Worm (Caenorhabditis elegans) whole organism, L3 larva: ENCODE data around the gene rpl-38.

Experiments
- R02D3.7 ChIP-seq: fragments of 150-350 bp; optimal IDR thresholded peaks from 2 replicates; lab custom pipeline; 2014; ENCODE audit warnings: missing biosample characterization, missing genetic modification characterization
- ama-1 ChIP-seq: fragments of 150-350 bp; optimal IDR thresholded peaks from 2 replicates; lab custom pipeline; 2018
- ceh-82 ChIP-seq: fragments of 150-350 bp; optimal IDR thresholded peaks from 2 replicates; lab custom pipeline; 2014; ENCODE audit warnings: missing biosample characterization, missing genetic modification characterization
- fkh-2 ChIP-seq: fragments of 150-350 bp; optimal IDR thresholded peaks from 2 replicates; lab custom pipeline; 2014; ENCODE audit warnings: missing biosample characterization, missing genetic modification reagents, missing genetic modification characterization
- fos-1 ChIP-seq: fragments of 150-350 bp; optimal IDR thresholded peaks from 2 replicates; lab custom pipeline; 2014; ENCODE audit warnings: missing biosample characterization, missing genetic modification characterization
- jun-1 ChIP-seq: fragments of 150-350 bp; optimal IDR thresholded peaks from 2 replicates; lab custom pipeline; 2014; ENCODE audit warnings: missing biosample characterization, missing genetic modification reagents, missing genetic modification characterization
- nhr-77 ChIP-seq: fragments of 150-350 bp; optimal IDR thresholded peaks from 2 replicates; lab custom pipeline; 2014; ENCODE audit warnings: missing biosample characterization, missing genetic modification characterization
- ztf-4 ChIP-seq: fragments of 150-350 bp; optimal IDR thresholded peaks from 2 replicates; lab custom pipeline; 2014; ENCODE audit warnings: missing biosample characterization, missing genetic modification characterization

ce11 chrV:15516476-15516875 is 4.5 kb downstream of the rpl-38 start:
- TF ChIP-seq fos-1 (tag; lab: Kevin White, UChicago) (no peak), R02D3.7 (tag; lab: Kevin White, UChicago) (no peak), jun-1 (tag; lab: Kevin White, UChicago) (no peak), ama-1 (lab: Kevin White, UChicago) (no peak), fkh-2 (no peak), ceh-82 (tag; lab: Kevin White, UChicago) (no peak), ztf-4 (tag; lab: Kevin White, UChicago) (no peak), nhr-77 (tag; lab: Kevin White, UChicago) (no peak)
